Fruit fly (Drosophila melanogaster) whole organism, embryonic: ENCODE measurements around the gene CG32075.

ENCODE experiments used
- Adf1 ChIP-seq: fragments of 200-800 bp; sonication (Bioruptor generic); IDR thresholded peaks from 2 replicates; pipeline ENCODE4 v1.3.6; 2022; ENCODE audit warnings: missing biosample characterization, missing genetic modification characterization
- Blimp-1 ChIP-seq: fragments of 200-800 bp; sonication (Bioruptor generic); optimal IDR thresholded peaks from 3 replicates; lab custom pipeline; 2018; ENCODE audit warnings: missing biosample characterization, missing genetic modification characterization, mild to moderate bottlenecking, moderate library complexity, missing genetic modification reagents
- CG10654 ChIP-seq: fragments of 200-800 bp; sonication (Bioruptor generic); optimal IDR thresholded peaks from 2 replicates; lab custom pipeline; 2016; ENCODE audit warnings: missing biosample characterization, missing genetic modification characterization
- CG11560 ChIP-seq: fragments of 200-800 bp; sonication (Bioruptor generic); IDR thresholded peaks from 3 replicates; pipeline ENCODE4 v1.3.6; 2022; ENCODE audit warnings: missing biosample characterization, missing genetic modification characterization
- CG12104 ChIP-seq: fragments of 200-800 bp; sonication (Bioruptor generic); optimal IDR thresholded peaks from 3 replicates; lab custom pipeline; 2016; ENCODE audit warnings: missing biosample characterization, missing genetic modification characterization
- CG12299 ChIP-seq: fragments of 200-800 bp; sonication (Bioruptor generic); optimal IDR thresholded peaks from 2 replicates; lab custom pipeline; 2018; ENCODE audit warnings: missing biosample characterization, mild to moderate bottlenecking, missing genetic modification characterization
- CG14667 ChIP-seq: fragments of 200-800 bp; sonication (Bioruptor generic); IDR thresholded peaks from 2 replicates; pipeline ENCODE4 v1.3.6; 2022; ENCODE audit warnings: missing biosample characterization, missing genetic modification characterization
- CG15269 ChIP-seq: fragments of 200-800 bp; sonication (Bioruptor generic); optimal IDR thresholded peaks from 2 replicates; lab custom pipeline; 2018; ENCODE audit warnings: missing biosample characterization, mild to moderate bottlenecking, missing genetic modification characterization, moderate library complexity
- CG16779 ChIP-seq: fragments of 200-800 bp; sonication (Bioruptor generic); IDR thresholded peaks from 2 replicates; pipeline ENCODE4 v1.3.6; 2022; ENCODE audit warnings: missing biosample characterization, missing genetic modification characterization
- CG17186 ChIP-seq: fragments of 200-800 bp; sonication (Bioruptor generic); optimal IDR thresholded peaks from 3 replicates; lab custom pipeline; 2017; ENCODE audit warnings: missing biosample characterization, missing genetic modification reagents, missing genetic modification characterization
- CG2120 ChIP-seq: fragments of 200-800 bp; sonication (Bioruptor generic); optimal IDR thresholded peaks from 3 replicates; lab custom pipeline; 2016; ENCODE audit warnings: missing biosample characterization, missing genetic modification characterization
- CG30020 ChIP-seq: fragments of 200-800 bp; optimal IDR thresholded peaks from 2 replicates; lab custom pipeline; 2019; ENCODE audit warnings: missing biosample characterization, mild to moderate bottlenecking, missing genetic modification characterization, moderate library complexity
- CG31441 ChIP-seq: fragments of 200-800 bp; sonication (Bioruptor generic); IDR thresholded peaks from 2 replicates; pipeline ENCODE4 v1.3.6; 2022; ENCODE audit warnings: missing biosample characterization, missing genetic modification characterization
- CG32772 ChIP-seq: fragments of 200-800 bp; sonication (Bioruptor generic); IDR thresholded peaks from 2 replicates; pipeline ENCODE4 v1.3.6; 2022; ENCODE audit warnings: missing biosample characterization, missing genetic modification characterization
- CG34422 ChIP-seq: fragments of 200-800 bp; sonication (Bioruptor generic); IDR thresholded peaks from 3 replicates; pipeline ENCODE4 v1.3.6; 2022; ENCODE audit warnings: missing biosample characterization, missing genetic modification characterization
- CG3847 ChIP-seq: fragments of 200-800 bp; sonication (Bioruptor generic); IDR thresholded peaks from 2 replicates; pipeline ENCODE4 v1.3.6; 2022; ENCODE audit warnings: missing biosample characterization, missing genetic modification characterization
- CG3995 ChIP-seq: fragments of 200-800 bp; sonication (Bioruptor generic); optimal IDR thresholded peaks from 3 replicates; lab custom pipeline; 2016; ENCODE audit warnings: missing biosample characterization, missing genetic modification characterization
- CG4328 ChIP-seq: fragments of 200-800 bp; sonication (Bioruptor generic); optimal IDR thresholded peaks from 3 replicates; lab custom pipeline; 2017; ENCODE audit warnings: missing biosample characterization, missing genetic modification reagents, missing genetic modification characterization
- CG6791 ChIP-seq: fragments of 200-800 bp; sonication (Bioruptor generic); IDR thresholded peaks from 3 replicates; pipeline ENCODE4 v1.3.6; 2022; ENCODE audit warnings: missing biosample characterization, missing genetic modification characterization; ENCODE audit not compliant: partially characterized antibody
- CG7271 ChIP-seq: fragments of 200-800 bp; sonication (Bioruptor generic); optimal IDR thresholded peaks from 2 replicates; lab custom pipeline; 2018; ENCODE audit warnings: missing biosample characterization, mild to moderate bottlenecking, missing genetic modification characterization, moderate library complexity
- CG7357 ChIP-seq: fragments of 200-800 bp; sonication (Bioruptor generic); IDR thresholded peaks from 3 replicates; pipeline ENCODE4 v1.3.6; 2022; ENCODE audit warnings: missing biosample characterization, missing genetic modification characterization
- CG7372 ChIP-seq: fragments of 200-800 bp; sonication (Bioruptor generic); IDR thresholded peaks from 2 replicates; pipeline ENCODE4 v1.3.6; 2022; ENCODE audit warnings: missing biosample characterization, missing genetic modification characterization
- CG7556 ChIP-seq: fragments of 200-800 bp; sonication (Bioruptor generic); optimal IDR thresholded peaks from 2 replicates; lab custom pipeline; 2017; ENCODE audit warnings: missing biosample characterization, mild to moderate bottlenecking, missing genetic modification characterization
- CG7745 ChIP-seq: fragments of 200-800 bp; sonication (Bioruptor generic); optimal IDR thresholded peaks from 2 replicates; lab custom pipeline; 2018; ENCODE audit warnings: missing biosample characterization, mild to moderate bottlenecking, missing genetic modification characterization, moderate library complexity
- CG9609 ChIP-seq: fragments of 200-800 bp; sonication (Bioruptor generic); optimal IDR thresholded peaks from 3 replicates; lab custom pipeline; 2016; ENCODE audit warnings: missing biosample characterization, missing genetic modification characterization
- Dip2 ChIP-seq: fragments of 200-800 bp; sonication (Bioruptor generic); IDR thresholded peaks from 2 replicates; pipeline ENCODE4 v1.3.6; 2022; ENCODE audit warnings: missing biosample characterization, missing genetic modification characterization
- E2f1 ChIP-seq: fragments of 200-800 bp; sonication (Bioruptor generic); IDR thresholded peaks from 2 replicates; pipeline ENCODE4 v1.3.6; 2022; ENCODE audit warnings: missing biosample characterization, missing genetic modification characterization
- Fer1 ChIP-seq: fragments of 200-800 bp; sonication (Bioruptor generic); optimal IDR thresholded peaks from 2 replicates; lab custom pipeline; 2017; ENCODE audit warnings: missing biosample characterization, mild to moderate bottlenecking, missing genetic modification characterization
- Hmx ChIP-seq: fragments of 200-800 bp; sonication (Bioruptor generic); optimal IDR thresholded peaks from 2 replicates; lab custom pipeline; 2016; ENCODE audit warnings: missing biosample characterization, missing genetic modification characterization
- Kr ChIP-seq: fragments of 200-800 bp; sonication (Bioruptor generic); optimal IDR thresholded peaks from 2 replicates; lab custom pipeline; 2017; ENCODE audit warnings: missing biosample characterization, mild to moderate bottlenecking, missing genetic modification characterization
- MESR4 ChIP-seq: fragments of 200-800 bp; sonication (Bioruptor generic); optimal IDR thresholded peaks from 2 replicates; lab custom pipeline; 2018; ENCODE audit warnings: missing biosample characterization, mild to moderate bottlenecking, missing genetic modification characterization, moderate library complexity
- NC2β ChIP-seq: fragments of 200-800 bp; sonication (Bioruptor generic); optimal IDR thresholded peaks from 2 replicates; lab custom pipeline; 2016; ENCODE audit warnings: missing biosample characterization, missing genetic modification characterization
- Nf-YB ChIP-seq: fragments of 200-800 bp; sonication (Bioruptor generic); optimal IDR thresholded peaks from 3 replicates; lab custom pipeline; 2019; ENCODE audit warnings: missing biosample characterization, mild to moderate bottlenecking, missing genetic modification characterization, moderate library complexity
- Pdp1 ChIP-seq, 2 experiments: fragments of 200-800 bp; sonication (Bioruptor generic); optimal IDR thresholded peaks; 3 replicates each; lab custom pipeline; 2016; ENCODE audit warnings: missing biosample characterization in 2 of 2, missing genetic modification characterization in 2 of 2, mild to moderate bottlenecking in 1 of 2, moderate library complexity in 1 of 2
- Ravus ChIP-seq: fragments of 200-800 bp; sonication (Bioruptor generic); IDR thresholded peaks from 2 replicates; pipeline ENCODE4 v1.3.6; 2022; ENCODE audit warnings: missing biosample characterization, missing genetic modification characterization
- Vsx1 ChIP-seq: fragments of 200-800 bp; sonication (Bioruptor generic); optimal IDR thresholded peaks from 2 replicates; lab custom pipeline; 2017; ENCODE audit warnings: missing biosample characterization, mild to moderate bottlenecking, missing genetic modification characterization, missing genetic modification reagents
- ase ChIP-seq: fragments of 200-800 bp; sonication (Bioruptor generic); IDR thresholded peaks from 3 replicates; pipeline ENCODE4 v1.3.6; 2022; ENCODE audit warnings: missing biosample characterization, missing genetic modification characterization
- cas ChIP-seq: fragments of 200-800 bp; sonication (Bioruptor generic); IDR thresholded peaks from 2 replicates; pipeline ENCODE4 v1.3.6; 2022; ENCODE audit warnings: missing biosample characterization, missing genetic modification characterization
- disco-r ChIP-seq: fragments of 200-800 bp; sonication (Bioruptor generic); optimal IDR thresholded peaks from 2 replicates; lab custom pipeline; 2016; ENCODE audit warnings: missing biosample characterization, missing genetic modification characterization
- dm ChIP-seq: fragments of 200-800 bp; sonication (Bioruptor generic); optimal IDR thresholded peaks from 3 replicates; lab custom pipeline; 2016; ENCODE audit warnings: missing biosample characterization, missing genetic modification characterization
- fd102C ChIP-seq: fragments of 200-800 bp; sonication (Bioruptor generic); optimal IDR thresholded peaks from 2 replicates; lab custom pipeline; 2018; ENCODE audit warnings: missing biosample characterization, mild to moderate bottlenecking, missing genetic modification characterization, moderate library complexity
- gcm ChIP-seq: fragments of 200-800 bp; sonication (Bioruptor generic); optimal IDR thresholded peaks from 2 replicates; lab custom pipeline; 2019; ENCODE audit warnings: missing biosample characterization, mild to moderate bottlenecking, missing genetic modification characterization, moderate library complexity
- hth ChIP-seq: fragments of >200 bp; optimal IDR thresholded peaks from 2 replicates; lab custom pipeline; 2017; ENCODE audit warnings: inconsistent platforms
- lola ChIP-seq, 3 experiments: fragments of >200 bp in 2 of 3; fragments of 200-800 bp in 1 of 3; sonication (Bioruptor generic) in 1 of 3; optimal IDR thresholded peaks; 2 replicates each; lab custom pipeline; 2017 to 2019; ENCODE audit warnings: missing biosample characterization in 3 of 3, missing genetic modification characterization in 3 of 3, mild to moderate bottlenecking in 1 of 3, moderate library complexity in 1 of 3
- onecut ChIP-seq: fragments of 200-800 bp; sonication (Bioruptor generic); IDR thresholded peaks from 2 replicates; pipeline ENCODE4 v1.3.6; 2022; ENCODE audit warnings: missing biosample characterization, missing genetic modification characterization
- tin ChIP-seq: fragments of 200-800 bp; sonication (Bioruptor generic); optimal IDR thresholded peaks from 3 replicates; lab custom pipeline; 2016; ENCODE audit warnings: missing biosample characterization, missing genetic modification characterization
- toy ChIP-seq: fragments of 200-800 bp; sonication (Bioruptor generic); IDR thresholded peaks from 2 replicates; pipeline ENCODE4 v1.3.6; 2022; ENCODE audit warnings: missing biosample characterization, missing genetic modification characterization
- twi ChIP-seq: fragments of 200-800 bp; optimal IDR thresholded peaks from 2 replicates; lab custom pipeline; 2019; ENCODE audit warnings: missing biosample characterization, mild to moderate bottlenecking, missing genetic modification characterization, moderate library complexity
- unpg ChIP-seq: fragments of 200-800 bp; sonication (Bioruptor generic); optimal IDR thresholded peaks from 3 replicates; lab custom pipeline; 2018; ENCODE audit warnings: missing biosample characterization, mild to moderate bottlenecking, missing genetic modification characterization, moderate library complexity
- vnd ChIP-seq: fragments of 200-800 bp; sonication (Bioruptor generic); IDR thresholded peaks from 3 replicates; pipeline ENCODE4 v1.3.6; 2022; ENCODE audit warnings: missing biosample characterization, missing genetic modification characterization; ENCODE audit not compliant: partially characterized antibody

CG32075 gene

DNA sequence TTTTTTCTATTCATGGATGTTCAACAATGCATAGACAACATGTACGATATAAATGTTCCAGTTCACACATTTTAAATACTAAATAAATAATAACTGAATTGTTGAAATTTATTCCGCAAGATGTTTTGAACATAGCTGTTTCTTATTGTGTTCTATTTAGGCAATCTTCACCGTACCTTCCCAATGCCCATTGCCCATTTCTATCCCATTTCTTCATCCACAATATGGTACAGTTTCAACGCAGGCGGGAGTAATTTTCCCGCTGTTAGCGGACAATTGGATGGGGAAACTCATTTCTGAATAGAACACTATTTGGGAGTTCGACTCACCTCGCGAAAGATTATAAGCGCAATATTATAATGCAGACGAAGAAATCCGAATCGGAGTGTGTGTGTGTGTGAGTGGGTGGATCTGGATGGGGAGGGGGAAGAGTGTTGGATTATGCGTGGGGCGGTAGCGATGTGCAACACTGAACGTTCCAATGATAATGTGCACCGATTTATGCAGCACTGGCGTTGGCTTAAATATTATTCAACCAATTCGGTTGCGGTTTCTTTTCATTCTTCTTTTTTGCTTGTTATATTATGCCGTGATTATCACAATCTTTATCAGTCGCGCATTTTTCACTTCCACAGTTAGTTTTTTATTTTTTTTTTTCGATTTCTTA is 27.3 kb upstream of the CG32075 start:
- TF ChIP-seq CG34422 (peak; percentile 58; the same call in 2 of the 3 replicates), CG7271 (tag; lab: Kevin White, UChicago) (no peak), tin (GFP tag; lab: Kevin White, UChicago) (peak; percentile 62), CG7556 (GFP tag; lab: Kevin White, UChicago) (peak; percentile 5), ase (GFP tag; lab: Robert Waterston, UW) (no peak), CG32772 (no peak), Ravus (GFP tag; lab: Robert Waterston, UW) (no peak), lola (GFP tag; optimal IDR thresholded peaks at IDR 0.05; lab: Kevin White, UChicago) (no peak), NC2β (GFP tag; lab: Kevin White, UChicago) (peak; percentile 60), CG11560 (tag; lab: Robert Waterston, UW) (no peak), CG31441 (no peak), CG7372 (GFP tag; lab: Robert Waterston, UW) (no peak), CG16779 (GFP tag; lab: Robert Waterston, UW) (peak; percentile 68; the same call in 1 of the 2 replicates), toy (no peak), Adf1 (GFP tag; lab: Robert Waterston, UW) (no peak), cas (GFP tag; lab: Robert Waterston, UW) (no peak), CG14667 (GFP tag; lab: Robert Waterston, UW) (no peak), CG10654 (GFP tag; lab: Kevin White, UChicago) (peak; percentile 37), CG9609 (GFP tag; lab: Kevin White, UChicago) (peak; percentile 22), CG7745 (tag; lab: Kevin White, UChicago) (no peak), E2f1 (GFP tag; lab: Robert Waterston, UW) (no peak), twi (tag; lab: Kevin White, UChicago) (no peak), unpg (peak; percentile 35), CG2120 (GFP tag; lab: Kevin White, UChicago) (peak; percentile 48), onecut (GFP tag; lab: Robert Waterston, UW) (peak; percentile 56; the same call in 1 of the 2 replicates), disco-r (GFP tag; lab: Kevin White, UChicago) (peak; percentile 18), Vsx1 (GFP tag; lab: Kevin White, UChicago) (peak; percentile 47), CG4328 (GFP tag; lab: Kevin White, UChicago) (peak; percentile 35), CG12104 (GFP tag; lab: Kevin White, UChicago) (no peak), Hmx (GFP tag; lab: Kevin White, UChicago) (no peak), CG3847 (GFP tag; lab: Robert Waterston, UW) (peak; percentile 80), CG30020 (tag; lab: Kevin White, UChicago) (no peak), CG3995 (GFP tag; lab: Kevin White, UChicago) (peak; percentile 28), Kr (GFP tag; lab: Kevin White, UChicago) (no peak), CG15269 (tag; lab: Kevin White, UChicago) (no peak), Blimp-1 (GFP tag; lab: Kevin White, UChicago) (no peak), CG6791 (GFP tag; lab: Robert Waterston, UW) (peak; percentile 37; the same call in 1 of the 3 replicates), vnd (GFP tag; lab: Robert Waterston, UW) (no peak), dm (GFP tag; lab: Kevin White, UChicago) (no peak), Nf-YB (GFP tag; lab: Kevin White, UChicago) (peak; percentile 3), CG7357 (no peak), MESR4 (GFP tag; lab: Kevin White, UChicago) (no peak), gcm (GFP tag; lab: Kevin White, UChicago) (no peak), CG12299 (tag; lab: Kevin White, UChicago) (no peak), Dip2 (no peak), Fer1 (GFP tag; lab: Kevin White, UChicago) (no peak), hth (lab: Kevin White, UChicago) (no peak), Pdp1 (GFP tag; optimal IDR thresholded peaks at IDR 0.05; lab: Kevin White, UChicago) (peak; percentile 37 to 98), fd102C (GFP tag; lab: Kevin White, UChicago) (no peak), CG17186 (peak; percentile 27)
